Worm (Caenorhabditis elegans): ENCODE measurements around the gene lpd-7.

The lpd-7 gene

DNA sequence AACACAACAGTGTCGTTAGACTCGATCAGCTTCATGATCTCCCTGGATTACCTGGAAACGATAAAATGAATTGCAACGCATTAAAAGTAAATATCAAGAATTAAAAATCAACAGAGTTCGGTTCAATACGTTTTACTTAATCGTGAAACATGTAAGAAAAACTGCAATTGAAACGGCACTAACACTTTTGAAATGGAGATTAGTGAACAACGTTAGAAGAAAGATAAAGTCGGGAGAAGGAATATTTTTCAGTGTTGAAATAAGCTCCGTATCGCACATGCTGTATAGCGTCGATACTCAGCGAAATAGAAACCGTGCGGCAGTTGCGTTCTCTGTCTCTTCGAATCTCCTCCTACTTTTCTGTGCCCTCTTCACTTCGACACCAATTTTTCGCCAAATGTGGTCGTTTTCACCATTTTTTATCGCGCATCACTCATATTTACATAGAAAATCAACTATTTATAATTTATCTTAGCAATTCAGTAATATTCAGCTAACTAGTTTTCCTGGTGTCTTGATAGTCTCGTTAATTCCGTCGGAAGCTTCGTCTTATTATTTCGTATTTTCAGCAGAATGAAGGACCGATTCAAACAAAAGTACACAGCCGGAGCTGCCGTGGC lies at the start of gene lpd-7, which contains the start of gene rpl-9:
TSS of gene lpd-7 (plus strand) at position 570 of the 620 bp plus-strand sequence.
TSS of gene rpl-9 (minus strand) at position 51 of the 620 bp plus-strand sequence.
- peak; percentile 62 for TF ChIP-seq sma-3 (GFP tag; optimal IDR thresholded peaks at IDR 0.05)
- TF ChIP-seq unc-55 (GFP tag; optimal IDR thresholded peaks at IDR 0.05) = peak; percentile 97
- TF ChIP-seq lin-11 (tag; optimal IDR thresholded peaks at IDR 0.05) = peak; percentile 72
- no peak for TF ChIP-seq unc-39 (tag; optimal IDR thresholded peaks at IDR 0.05)
- peak; percentile 74 for TF ChIP-seq sma-9 (GFP tag; optimal IDR thresholded peaks at IDR 0.05)
- TF ChIP-seq sma-9 (tag; optimal IDR thresholded peaks at IDR 0.05) = no peak
- TF ChIP-seq ZK546.5 (tag; optimal IDR thresholded peaks at IDR 0.05) = no peak
- peak; percentile 77 for TF ChIP-seq nhr-6 (tag; optimal IDR thresholded peaks at IDR 0.05)
- TF ChIP-seq ztf-4 (tag; optimal IDR thresholded peaks at IDR 0.05) = peak; percentile 64
- no peak for TF ChIP-seq Y55F3AM.14 (GFP tag; optimal IDR thresholded peaks at IDR 0.05)
- no peak for TF ChIP-seq nhr-10 (tag; optimal IDR thresholded peaks at IDR 0.05)
- TF ChIP-seq nhr-25 (tag; optimal IDR thresholded peaks at IDR 0.05) = peak; percentile 82
- no peak for TF ChIP-seq nhr-77 (tag; optimal IDR thresholded peaks at IDR 0.05)
- TF ChIP-seq crh-2 (tag; optimal IDR thresholded peaks at IDR 0.05) = peak; percentile 87
- TF ChIP-seq F13H6.1 (tag; optimal IDR thresholded peaks at IDR 0.05) = peak; percentile 60
- TF ChIP-seq gmeb-1 (tag; optimal IDR thresholded peaks at IDR 0.05) = peak; percentile 75
- TF ChIP-seq fos-1 (tag; optimal IDR thresholded peaks at IDR 0.05) = peak; percentile 62
- peak; percentile 8 to 57 for TF ChIP-seq mdl-1 (tag; optimal IDR thresholded peaks at IDR 0.05)
- TF ChIP-seq sem-4 (tag; optimal IDR thresholded peaks at IDR 0.05) = peak; percentile 42
- no peak for TF ChIP-seq alr-1 (tag; optimal IDR thresholded peaks at IDR 0.05)
- no peak for TF ChIP-seq nhr-12 (tag; optimal IDR thresholded peaks at IDR 0.05)
- TF ChIP-seq C34F6.9 (tag; optimal IDR thresholded peaks at IDR 0.05) = peak; percentile 93
- no peak for TF ChIP-seq mbf-1 (tag; optimal IDR thresholded peaks at IDR 0.05)
- peak; percentile 65 to 91 for TF ChIP-seq lsy-2 (tag; optimal IDR thresholded peaks at IDR 0.05)
- TF ChIP-seq snpc-4 (tag; optimal IDR thresholded peaks at IDR 0.05) = peak; percentile 56
- TF ChIP-seq dmd-4 (tag; optimal IDR thresholded peaks at IDR 0.05) = no peak
- TF ChIP-seq lin-39 (tag; optimal IDR thresholded peaks at IDR 0.05) = no peak
- no peak for TF ChIP-seq skn-1 (tag; optimal IDR thresholded peaks at IDR 0.05)
- peak; percentile 72 for TF ChIP-seq nhr-21 (tag; optimal IDR thresholded peaks at IDR 0.05)
- peak; percentile 67 for TF ChIP-seq zag-1 (tag; optimal IDR thresholded peaks at IDR 0.05)
- no peak for TF ChIP-seq elt-3 (tag; optimal IDR thresholded peaks at IDR 0.05)
- peak; percentile 75 for TF ChIP-seq ama-1 (optimal IDR thresholded peaks at IDR 0.05)
- peak; percentile 97 for TF ChIP-seq nhr-129 (tag; optimal IDR thresholded peaks at IDR 0.05)
- TF ChIP-seq nhr-237 (tag; optimal IDR thresholded peaks at IDR 0.05) = no peak
- no peak for TF ChIP-seq ztf-11 (tag; optimal IDR thresholded peaks at IDR 0.05)
- no peak for TF ChIP-seq R02D3.7 (tag; optimal IDR thresholded peaks at IDR 0.05)
- TF ChIP-seq peb-1 (tag; optimal IDR thresholded peaks at IDR 0.05) = no peak
- TF ChIP-seq ztf-1 (GFP tag; conservative IDR thresholded peaks at IDR 0.05) = no peak
- peak; percentile 89 for TF ChIP-seq lin-13 (GFP tag; optimal IDR thresholded peaks at IDR 0.05)
- TF ChIP-seq aly-2 (tag; optimal IDR thresholded peaks at IDR 0.05) = no peak
- peak; percentile 72 for TF ChIP-seq blmp-1 (tag; optimal IDR thresholded peaks at IDR 0.05; ENCODE audit: insufficient read depth)
- TF ChIP-seq unc-62 (GFP tag; optimal IDR thresholded peaks at IDR 0.05) = no peak
- TF ChIP-seq nhr-11 (tag; optimal IDR thresholded peaks at IDR 0.05) = no peak
- peak; percentile 39 for TF ChIP-seq mab-5 (tag; optimal IDR thresholded peaks at IDR 0.05)
- no peak for TF ChIP-seq elt-1 (tag; optimal IDR thresholded peaks at IDR 0.05)
- TF ChIP-seq egl-27 (tag; optimal IDR thresholded peaks at IDR 0.05) = peak; percentile 76
- no peak for TF ChIP-seq ceh-82 (tag; optimal IDR thresholded peaks at IDR 0.05)
- TF ChIP-seq ceh-16 (tag; optimal IDR thresholded peaks at IDR 0.05) = peak; percentile 20
- no peak for TF ChIP-seq nhr-23 (tag; optimal IDR thresholded peaks at IDR 0.05)

All from whole organism, L2 larva.